Fruit fly (Drosophila melanogaster): ENCODE results near the gene CG5793.

The CG5793 gene

dm6 chr3R:21097631-21098117 is 29.7 kb upstream of the CG5793 start, which contains the start of gene RhoGAP93B (continued):
- TF ChIP-seq CG8319 (GFP tag; optimal IDR thresholded peaks at IDR 0.05) = peak; percentile 53
- peak; percentile 30 for TF ChIP-seq Sox15 (GFP tag; optimal IDR thresholded peaks at IDR 0.05)
- TF ChIP-seq CG31627 (GFP tag; optimal IDR thresholded peaks at IDR 0.05) = peak; percentile 82
- no peak for TF ChIP-seq CG6276 (GFP tag; optimal IDR thresholded peaks at IDR 0.05)
- TF ChIP-seq spab (GFP tag; optimal IDR thresholded peaks at IDR 0.05) = no peak
- peak; percentile 66 for TF ChIP-seq CG11902 (GFP tag; optimal IDR thresholded peaks at IDR 0.05)
- TF ChIP-seq topi (GFP tag; optimal IDR thresholded peaks at IDR 0.05) = peak; percentile 89
- TF ChIP-seq vri (GFP tag; optimal IDR thresholded peaks at IDR 0.05) = no peak
- no peak for TF ChIP-seq CG11762 (GFP tag; optimal IDR thresholded peaks at IDR 0.05; ENCODE audit: insufficient read depth)
- peak; percentile 92 for TF ChIP-seq svp (GFP tag)
- no peak for TF ChIP-seq CG9139 (GFP tag; optimal IDR thresholded peaks at IDR 0.05)
- no peak for TF ChIP-seq Eip75B (GFP tag; optimal IDR thresholded peaks at IDR 0.05)
- peak; percentile 84 for TF ChIP-seq lz (GFP tag; optimal IDR thresholded peaks at IDR 0.05)
- peak; percentile 37 for TF ChIP-seq net (GFP tag; optimal IDR thresholded peaks at IDR 0.05)
- peak; percentile 85 for TF ChIP-seq Gug (GFP tag; IDR thresholded peaks at IDR 0.05)
- TF ChIP-seq CG3032 (tag; optimal IDR thresholded peaks at IDR 0.05) = peak; percentile 87
- TF ChIP-seq CG1621 (tag; optimal IDR thresholded peaks at IDR 0.05) = peak; percentile 55
- TF ChIP-seq CG6163 (GFP tag; IDR thresholded peaks at IDR 0.05) = peak; percentile 93
- TF ChIP-seq CG34406 (GFP tag; optimal IDR thresholded peaks at IDR 0.05) = no peak
- peak; percentile 54 for TF ChIP-seq CG8632 (GFP tag; optimal IDR thresholded peaks at IDR 0.05)
- TF ChIP-seq CG6792 (GFP tag; optimal IDR thresholded peaks at IDR 0.05) = peak; percentile 50
- peak; percentile 62 for TF ChIP-seq dac (GFP tag; optimal IDR thresholded peaks at IDR 0.05)
- TF ChIP-seq CG15336 (GFP tag; IDR thresholded peaks at IDR 0.05) = peak; percentile 73
- TF ChIP-seq Sox102F (GFP tag; optimal IDR thresholded peaks at IDR 0.05) = no peak
- peak; percentile 58; the same call in 1 of the 2 replicates for TF ChIP-seq CG11294 (GFP tag; IDR thresholded peaks at IDR 0.05)
- TF ChIP-seq OdsH (GFP tag; optimal IDR thresholded peaks at IDR 0.05) = peak; percentile 72
- peak; percentile 71 for TF ChIP-seq CG7368 (GFP tag; optimal IDR thresholded peaks at IDR 0.05)
- TF ChIP-seq CG32006 (GFP tag; optimal IDR thresholded peaks at IDR 0.05) = peak; percentile 84
- peak; percentile 95 for TF ChIP-seq fkh (GFP tag; optimal IDR thresholded peaks at IDR 0.05)
- peak; percentile 24 for TF ChIP-seq fd59A (GFP tag; optimal IDR thresholded peaks at IDR 0.05)

- no peak for TF ChIP-seq CG34406 (GFP tag; optimal IDR thresholded peaks at IDR 0.05)
- peak; percentile 62 for TF ChIP-seq Sox15 (GFP tag; optimal IDR thresholded peaks at IDR 0.05)
- no peak for TF ChIP-seq OdsH (GFP tag; optimal IDR thresholded peaks at IDR 0.05)
- TF ChIP-seq CG11902 (GFP tag; optimal IDR thresholded peaks at IDR 0.05) = peak; percentile 39
- TF ChIP-seq vri (GFP tag; optimal IDR thresholded peaks at IDR 0.05) = no peak
- no peak for TF ChIP-seq CG8632 (GFP tag; optimal IDR thresholded peaks at IDR 0.05)
- TF ChIP-seq Eip78C (GFP tag) = peak; percentile 33
- TF ChIP-seq CG4318 (GFP tag; optimal IDR thresholded peaks at IDR 0.05) = no peak
- peak; percentile 60 for TF ChIP-seq CG3032 (tag; optimal IDR thresholded peaks at IDR 0.05)
- TF ChIP-seq esn (GFP tag; optimal IDR thresholded peaks at IDR 0.05) = peak; percentile 64
- TF ChIP-seq CG31627 (GFP tag; optimal IDR thresholded peaks at IDR 0.05) = peak; percentile 68
- no peak for TF ChIP-seq ss (GFP tag; optimal IDR thresholded peaks at IDR 0.05)
- TF ChIP-seq CG3919 (GFP tag; optimal IDR thresholded peaks at IDR 0.05) = no peak
- TF ChIP-seq dsx (GFP tag; optimal IDR thresholded peaks at IDR 0.05; ENCODE audit: poor library complexity, severe bottlenecking) = no peak
- peak; percentile 65 for TF ChIP-seq lz (GFP tag; optimal IDR thresholded peaks at IDR 0.05)
- TF ChIP-seq Gug (GFP tag; IDR thresholded peaks at IDR 0.05) = no peak
- no peak for TF ChIP-seq Smox (GFP tag; optimal IDR thresholded peaks at IDR 0.05)
- TF ChIP-seq net (GFP tag; optimal IDR thresholded peaks at IDR 0.05) = no peak
- peak; percentile 55 for TF ChIP-seq fkh (GFP tag; optimal IDR thresholded peaks at IDR 0.05)
- TF ChIP-seq svp (GFP tag) = peak; percentile 89
- no peak for TF ChIP-seq Met (GFP tag; optimal IDR thresholded peaks at IDR 0.05)
- TF ChIP-seq Hr39 (GFP tag; optimal IDR thresholded peaks at IDR 0.05) = peak; percentile 70
- TF ChIP-seq Sox14 (GFP tag; optimal IDR thresholded peaks at IDR 0.05) = peak; percentile 35
- no peak for TF ChIP-seq achi (GFP tag; optimal IDR thresholded peaks at IDR 0.05)
- TF ChIP-seq CG6792 (GFP tag; optimal IDR thresholded peaks at IDR 0.05) = peak; percentile 34
- no peak for TF ChIP-seq Ets96B (tag; optimal IDR thresholded peaks at IDR 0.05)
- no peak for TF ChIP-seq Ets21C (GFP tag; optimal IDR thresholded peaks at IDR 0.05)
- TF ChIP-seq cyc (GFP tag; optimal IDR thresholded peaks at IDR 0.05) = peak; percentile 50
- TF ChIP-seq topi (GFP tag; optimal IDR thresholded peaks at IDR 0.05) = peak; percentile 41
- TF ChIP-seq CG1621 (tag; optimal IDR thresholded peaks at IDR 0.05) = no peak
- TF ChIP-seq CG15336 (GFP tag; IDR thresholded peaks at IDR 0.05) = no peak
- TF ChIP-seq Lpt (GFP tag; optimal IDR thresholded peaks at IDR 0.05) = no peak
- peak; percentile 5 for TF ChIP-seq fd59A (GFP tag; optimal IDR thresholded peaks at IDR 0.05)
- TF ChIP-seq CG8319 (GFP tag; optimal IDR thresholded peaks at IDR 0.05) = peak; percentile 37
- peak; percentile 0 for TF ChIP-seq Blimp-1 (GFP tag; optimal IDR thresholded peaks at IDR 0.05)
Measured at dm6 chr3R:21101453-21102214, 25.7 kb upstream of the CG5793 start, which contains the start of the genes CG7044 and Tbc1d22. TSS of gene CG7044 (minus strand) at chr3R:21101718. TSS of gene Tbc1d22 (plus strand) at chr3R:21102199.

Data from whole organism, prepupa.